Fruit fly (Drosophila melanogaster) whole organism, wandering third instar larva: Measurements from ENCODE around the gene Or22b.

Source experiments
- Abd-B ChIP-seq: fragments of >200 bp; optimal IDR thresholded peaks from 2 replicates; lab custom pipeline; 2017; ENCODE audit warnings: missing biosample characterization, missing genetic modification characterization
- CG32264 ChIP-seq: fragments of 200-800 bp; sonication (Bioruptor generic); optimal IDR thresholded peaks from 2 replicates; lab custom pipeline; 2016; ENCODE audit warnings: missing biosample characterization, missing genetic modification characterization
- CG9705 ChIP-seq: fragments of 200-800 bp; sonication (Bioruptor generic); optimal IDR thresholded peaks from 2 replicates; lab custom pipeline; 2018; ENCODE audit warnings: missing biosample characterization, mild to moderate bottlenecking, missing genetic modification characterization
- Dfd ChIP-seq: fragments of >200 bp; optimal IDR thresholded peaks from 2 replicates; lab custom pipeline; 2017; ENCODE audit warnings: missing biosample characterization, missing genetic modification characterization
- GATAd ChIP-seq: sonication (Bioruptor generic); optimal IDR thresholded peaks from 2 replicates; lab custom pipeline; 2016; ENCODE audit warnings: missing biosample characterization, missing genetic modification characterization
- HLH106 ChIP-seq: fragments of 200-800 bp; optimal IDR thresholded peaks from 3 replicates; lab custom pipeline; 2019; ENCODE audit warnings: missing biosample characterization, mild to moderate bottlenecking, missing genetic modification characterization, moderate library complexity
- Hr83 ChIP-seq: fragments of 200-300 bp; sonication (Bioruptor generic); optimal IDR thresholded peaks from 2 replicates; lab custom pipeline; 2016; ENCODE audit warnings: missing biosample characterization, mild to moderate bottlenecking, missing genetic modification characterization, moderate library complexity; ENCODE audit not compliant: poor library complexity, severe bottlenecking
- Mio ChIP-seq: sonication (Bioruptor generic); optimal IDR thresholded peaks from 2 replicates; lab custom pipeline; 2016; ENCODE audit warnings: missing biosample characterization, missing genetic modification characterization
- Myc ChIP-seq: fragments of >200 bp; optimal IDR thresholded peaks from 2 replicates; lab custom pipeline; 2017
- OdsH ChIP-seq: fragments of 200-800 bp; sonication (Bioruptor generic); optimal IDR thresholded peaks from 2 replicates; lab custom pipeline; 2016; ENCODE audit warnings: missing biosample characterization, mild to moderate bottlenecking, missing genetic modification characterization
- Sp1 ChIP-seq: fragments of 200-800 bp; sonication (Bioruptor generic); optimal IDR thresholded peaks from 3 replicates; lab custom pipeline; 2019; ENCODE audit warnings: missing biosample characterization, mild to moderate bottlenecking, missing genetic modification characterization, moderate library complexity
- Vsx2 ChIP-seq: fragments of 200-300, 225-300 bp; sonication (Bioruptor generic); optimal IDR thresholded peaks from 2 replicates; lab custom pipeline; 2018; ENCODE audit warnings: missing biosample characterization, missing genetic modification characterization; ENCODE audit not compliant: partially characterized antibody
- br ChIP-seq: fragments of 200-800 bp; sonication (Bioruptor generic); optimal IDR thresholded peaks from 2 replicates; lab custom pipeline; 2016; ENCODE audit warnings: missing biosample characterization, missing genetic modification characterization
- brk ChIP-seq: fragments of 200-800 bp; sonication (Bioruptor generic); optimal IDR thresholded peaks from 2 replicates; lab custom pipeline; 2016; ENCODE audit warnings: missing biosample characterization, mild to moderate bottlenecking, missing genetic modification characterization
- dl ChIP-seq, 2 experiments: fragments of 175-275, 200-275 bp in 1 of 2; fragments of 200-275 bp in 1 of 2; sonication (Bioruptor generic); optimal IDR thresholded peaks; lab custom pipeline; 2018; ENCODE audit warnings: mild to moderate bottlenecking in 2 of 2, missing biosample characterization in 2 of 2, missing genetic modification characterization in 2 of 2, moderate library complexity in 2 of 2; ENCODE audit not compliant: partially characterized antibody in 2 of 2, insufficient read depth in 1 of 2
- dmrt93B ChIP-seq: fragments of 200-800 bp; sonication (Bioruptor generic); optimal IDR thresholded peaks from 2 replicates; lab custom pipeline; 2018; ENCODE audit warnings: missing biosample characterization, mild to moderate bottlenecking, missing genetic modification characterization
- dsf ChIP-seq: sonication (Bioruptor generic); optimal IDR thresholded peaks from 2 replicates; lab custom pipeline; 2016; ENCODE audit warnings: missing biosample characterization, missing genetic modification characterization, borderline replicate concordance
- ey ChIP-seq: fragments of 200-800 bp; sonication (Bioruptor generic); optimal IDR thresholded peaks from 2 replicates; lab custom pipeline; 2016; ENCODE audit warnings: missing biosample characterization, missing genetic modification characterization
- foxo ChIP-seq, 2 experiments: fragments of 200-800 bp; sonication (Bioruptor generic); optimal IDR thresholded peaks; 2 replicates in 1 of 2; 3 replicates in 1 of 2; lab custom pipeline; 2016 to 2017; ENCODE audit warnings: missing biosample characterization in 2 of 2, missing genetic modification characterization in 2 of 2
- fru ChIP-seq: fragments of 200-800 bp; sonication (Bioruptor generic); optimal IDR thresholded peaks from 3 replicates; lab custom pipeline; 2016; ENCODE audit warnings: missing biosample characterization, mild to moderate bottlenecking, missing genetic modification characterization
- h ChIP-seq: fragments of 200-800 bp; sonication (Bioruptor generic); optimal IDR thresholded peaks from 3 replicates; lab custom pipeline; 2016; ENCODE audit warnings: missing biosample characterization, mild to moderate bottlenecking, missing genetic modification characterization
- jim ChIP-seq: fragments of 175-275, 200-325 bp; sonication (Bioruptor generic); optimal IDR thresholded peaks from 2 replicates; lab custom pipeline; 2016; ENCODE audit warnings: missing biosample characterization, mild to moderate bottlenecking, missing genetic modification characterization
- lola ChIP-seq: fragments of >200 bp; optimal IDR thresholded peaks from 2 replicates; lab custom pipeline; 2017; ENCODE audit warnings: missing biosample characterization, missing genetic modification characterization
- pan ChIP-seq: fragments of >200 bp; optimal IDR thresholded peaks from 2 replicates; lab custom pipeline; 2017
- psq ChIP-seq: fragments of 200-800 bp; sonication (Bioruptor generic); optimal IDR thresholded peaks from 3 replicates; lab custom pipeline; 2017; ENCODE audit warnings: missing biosample characterization, mild to moderate bottlenecking, missing genetic modification characterization, moderate library complexity
- rgr ChIP-seq: fragments of 200-800 bp; sonication (Bioruptor generic); optimal IDR thresholded peaks from 3 replicates; lab custom pipeline; 2016; ENCODE audit warnings: missing biosample characterization, mild to moderate bottlenecking, missing genetic modification characterization
- sage ChIP-seq: fragments of 200-800 bp; sonication (Bioruptor generic); optimal IDR thresholded peaks from 2 replicates; lab custom pipeline; 2016; ENCODE audit warnings: missing biosample characterization, mild to moderate bottlenecking, missing genetic modification characterization
- tai ChIP-seq: sonication (Bioruptor generic); optimal IDR thresholded peaks from 2 replicates; lab custom pipeline; 2016; ENCODE audit warnings: missing biosample characterization, missing genetic modification characterization
- usp ChIP-seq: fragments of >200 bp; optimal IDR thresholded peaks from 2 replicates; lab custom pipeline; 2017; ENCODE audit warnings: missing biosample characterization, missing genetic modification characterization
- woc ChIP-seq: sonication (Bioruptor generic); optimal IDR thresholded peaks from 2 replicates; lab custom pipeline; 2016; ENCODE audit warnings: missing biosample characterization, mild to moderate bottlenecking, missing genetic modification characterization

The Or22b gene

DNA sequence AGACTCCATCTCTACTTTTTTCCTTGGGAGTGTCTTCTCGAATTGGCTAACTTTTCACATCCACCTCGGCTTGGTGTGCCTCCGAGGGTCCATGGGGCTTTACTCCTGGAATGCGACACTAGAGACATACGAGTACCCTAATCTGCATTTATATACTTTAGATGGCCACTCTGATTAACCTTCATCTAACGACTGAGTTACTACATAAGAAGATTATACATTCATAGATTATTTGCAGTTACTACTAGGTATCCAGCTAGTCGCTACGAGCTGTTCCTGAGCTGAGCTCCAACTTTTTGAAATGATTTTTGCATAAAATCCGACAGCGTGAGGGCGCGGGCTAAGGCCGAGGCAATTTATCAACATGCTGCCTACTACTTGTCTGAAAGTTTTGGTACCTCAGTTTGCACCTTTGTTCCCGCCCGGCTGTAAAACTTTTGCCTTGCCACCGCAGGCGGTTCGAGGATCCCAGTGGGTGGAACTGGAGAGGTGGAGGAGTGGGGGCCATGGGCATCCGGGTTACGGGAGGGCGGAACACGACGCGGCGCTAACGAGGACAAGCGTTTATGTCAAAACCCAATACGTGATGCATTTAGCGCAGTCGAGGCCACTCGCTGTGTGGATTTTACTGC lies 45.5 kb upstream of the Or22b start:
- TF ChIP-seq br (peak; percentile 22), CG9705 (no peak), fru (GFP tag; lab: Kevin White, UChicago) (peak; percentile 36), foxo (GFP tag; optimal IDR thresholded peaks at IDR 0.05; lab: Kevin White, UChicago) (peak in 1 of 2 experiments; percentile 0)

DNA sequence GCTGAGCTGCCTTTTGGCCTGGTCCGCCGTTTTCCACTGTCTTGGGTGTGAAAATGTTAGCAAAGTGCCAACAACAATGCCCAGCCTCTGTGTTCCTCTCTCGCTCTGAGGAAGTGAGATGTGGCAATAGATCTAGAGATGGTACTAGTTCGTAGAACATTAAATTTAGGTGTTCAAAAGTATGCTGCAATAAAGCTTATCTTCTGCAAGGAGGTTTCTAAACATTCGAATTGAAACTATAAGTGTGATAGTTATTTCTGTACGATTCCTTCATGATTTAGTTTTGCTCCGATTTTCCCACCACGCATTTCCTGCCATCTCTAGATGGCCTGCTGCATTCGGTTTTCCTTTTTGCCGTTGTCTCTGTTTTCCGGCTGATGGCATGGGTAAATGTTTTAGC lies 44.0 kb upstream of the Or22b start:
- TF ChIP-seq sage (no peak), CG9705 (no peak), brk (GFP tag; lab: Kevin White, UChicago) (no peak), psq (GFP tag; lab: Kevin White, UChicago) (no peak), tai (no peak), CG32264 (GFP tag; lab: Kevin White, UChicago) (no peak), dmrt93B (GFP tag; lab: Kevin White, UChicago) (no peak), pan (lab: Kevin White, UChicago) (no peak), GATAd (GFP tag; lab: Kevin White, UChicago) (no peak), woc (GFP tag; lab: Kevin White, UChicago) (no peak), Vsx2 (GFP tag; lab: Kevin White, UChicago) (no peak), Sp1 (GFP tag; lab: Kevin White, UChicago) (no peak), usp (GFP tag; lab: Kevin White, UChicago) (no peak)
- TF ChIP-seq, all 38 proteins: peak for 0

DNA sequence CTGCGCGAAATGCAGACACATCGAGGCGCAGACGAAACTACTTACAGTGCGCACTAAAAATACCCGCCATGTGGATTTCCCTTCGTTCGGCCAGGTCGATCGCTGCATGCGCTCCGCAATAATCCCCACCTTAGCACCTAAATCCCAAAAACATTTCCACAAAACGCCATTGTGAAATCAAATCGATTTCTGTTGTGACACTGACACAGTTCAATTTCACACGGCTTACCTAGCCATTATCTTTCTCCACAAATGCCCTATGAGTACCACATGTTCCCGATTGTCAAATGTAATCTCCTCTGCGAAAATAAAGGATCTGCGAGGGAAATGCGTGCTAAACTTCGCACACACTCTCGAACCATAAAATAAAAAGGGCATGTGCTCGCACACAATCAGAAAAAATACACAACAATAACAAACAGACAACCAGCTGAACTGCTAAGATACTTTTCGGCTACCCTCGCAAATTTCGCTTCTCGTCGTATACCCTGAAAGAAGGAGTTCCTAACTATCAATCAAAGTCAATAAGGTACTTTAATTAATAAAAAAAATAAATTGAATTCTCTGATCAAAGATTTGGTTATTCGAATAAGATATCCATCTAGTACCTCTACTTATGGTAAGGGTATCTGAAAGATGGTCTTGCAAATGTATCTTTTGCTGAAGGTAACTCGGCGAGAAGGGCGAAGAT lies 36.4 kb upstream of the Or22b start:
- TF ChIP-seq CG32264 (GFP tag; lab: Kevin White, UChicago) (no peak), rgr (GFP tag; lab: Kevin White, UChicago) (peak; percentile 19), dmrt93B (GFP tag; lab: Kevin White, UChicago) (peak; percentile 39), dsf (GFP tag; lab: Kevin White, UChicago) (no peak), fru (GFP tag; lab: Kevin White, UChicago) (peak; percentile 71), Sp1 (GFP tag; lab: Kevin White, UChicago) (peak; percentile 52), Mio (no peak), psq (GFP tag; lab: Kevin White, UChicago) (peak; percentile 56), foxo (GFP tag; optimal IDR thresholded peaks at IDR 0.05; lab: Kevin White, UChicago) (peak in 1 of 2 experiments; percentile 59), br (peak; percentile 32), HLH106 (tag; lab: Kevin White, UChicago) (peak; percentile 22), ey (GFP tag; lab: Kevin White, UChicago) (peak; percentile 51), jim (no peak), h (peak; percentile 60), Hr83 (GFP tag; lab: Kevin White, UChicago) (no peak), OdsH (GFP tag; lab: Kevin White, UChicago) (peak; percentile 51), woc (GFP tag; lab: Kevin White, UChicago) (peak; percentile 80)
- TF ChIP-seq, all 38 proteins: peak for 12

DNA sequence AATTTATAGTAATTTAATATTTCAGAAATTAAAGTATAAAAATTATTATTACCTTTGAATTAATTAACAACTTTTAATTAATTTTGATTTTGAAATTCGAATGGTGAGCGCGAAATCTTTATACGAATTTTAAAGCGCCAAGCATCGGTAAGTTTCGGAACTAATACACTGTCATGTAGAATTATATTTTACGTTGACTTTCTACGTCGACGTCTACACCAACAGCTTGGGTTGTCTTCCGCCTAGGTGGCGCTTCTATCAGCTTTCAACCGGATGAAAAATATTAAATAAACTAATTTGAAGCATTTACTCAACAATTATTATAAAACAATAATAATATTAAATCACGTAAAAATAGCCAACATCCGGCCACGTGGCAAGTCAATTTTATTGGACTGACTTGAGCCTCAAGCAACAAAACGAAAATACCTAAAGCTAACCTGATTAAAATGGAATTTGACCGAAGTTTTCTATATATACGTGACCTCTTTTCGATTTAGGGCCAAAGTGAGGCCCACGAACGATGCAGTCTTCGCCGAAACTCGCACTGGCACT lies 30.6 kb upstream of the Or22b start, which contains the start of gene CG31928:
CG31928 (plus strand) TSS at position 505 of the 555 bp plus-strand sequence.
- TF ChIP-seq Myc, result peak; percentile 85
- TF ChIP-seq Abd-B (GFP tag; lab: Kevin White, UChicago), result no peak
- no peak for TF ChIP-seq GATAd (GFP tag; lab: Kevin White, UChicago)
- no peak for TF ChIP-seq Sp1 (GFP tag; lab: Kevin White, UChicago)
- TF ChIP-seq br, result no peak
- TF ChIP-seq CG9705, result no peak

DNA sequence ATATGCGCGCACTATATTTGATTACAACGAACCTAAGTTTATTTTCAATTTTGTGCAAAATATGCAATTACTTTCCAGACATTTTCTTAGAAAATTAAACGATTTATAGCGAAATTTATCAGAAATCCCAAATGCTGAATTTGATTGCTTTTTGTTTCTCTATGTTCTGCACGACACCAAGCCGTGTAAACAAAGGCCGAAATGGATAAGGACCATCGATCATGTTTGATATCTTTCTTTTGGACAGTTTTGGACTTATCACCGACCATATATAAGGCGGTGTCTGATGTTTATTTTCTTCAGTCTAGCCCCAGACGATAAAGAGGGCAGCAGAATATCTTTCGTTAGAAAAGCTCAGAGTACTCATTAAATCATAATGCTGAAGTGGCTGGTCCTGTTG lies 28.7 kb upstream of the Or22b start, which contains the start of gene CG33128:
CG33128 (plus strand) TSS at position 301 of the 400 bp plus-strand sequence.
- no peak for TF ChIP-seq dl (GFP tag; optimal IDR thresholded peaks at IDR 0.05; lab: Kevin White, UChicago; ENCODE audit: insufficient read depth in 1 of 2, partially characterized antibody in 2 of 2)
- TF ChIP-seq CG32264 (GFP tag; lab: Kevin White, UChicago), result no peak
- no peak for TF ChIP-seq sage
- no peak for TF ChIP-seq Myc
- no peak for TF ChIP-seq Abd-B (GFP tag; lab: Kevin White, UChicago)
- TF ChIP-seq ey (GFP tag; lab: Kevin White, UChicago), result no peak
- no peak for TF ChIP-seq OdsH (GFP tag; lab: Kevin White, UChicago)
- no peak for TF ChIP-seq Mio
- TF ChIP-seq Dfd (GFP tag; lab: Kevin White, UChicago), result no peak
- no peak for TF ChIP-seq dsf (GFP tag; lab: Kevin White, UChicago)
- TF ChIP-seq lola (GFP tag; lab: Kevin White, UChicago), result no peak
- no peak for TF ChIP-seq Vsx2 (GFP tag; lab: Kevin White, UChicago)
- no peak for TF ChIP-seq foxo (GFP tag; optimal IDR thresholded peaks at IDR 0.05; lab: Kevin White, UChicago)
- TF ChIP-seq jim, result no peak
- no peak for TF ChIP-seq dmrt93B (GFP tag; lab: Kevin White, UChicago)
